Fruit fly (Drosophila melanogaster) whole organism, embryonic: ENCODE measurements around the gene CG14537.
A peak's percentile ranks its signal among the peaks of the same experiment; 100 is the strongest.

ENCODE experiments used
- Antp ChIP-seq: fragments of 200-800 bp; sonication (Bioruptor generic); optimal IDR thresholded peaks from 3 replicates; lab custom pipeline; 2016; ENCODE audit warnings: missing biosample characterization, missing genetic modification characterization
- Bteb2 ChIP-seq: fragments of 200-800 bp; sonication (Bioruptor generic); optimal IDR thresholded peaks from 2 replicates; lab custom pipeline; 2016; ENCODE audit warnings: missing biosample characterization, missing genetic modification characterization
- CG11695 ChIP-seq: fragments of 200-800 bp; sonication (Bioruptor generic); IDR thresholded peaks from 3 replicates; pipeline ENCODE4 v1.3.6; 2022; ENCODE audit warnings: missing biosample characterization, missing genetic modification characterization
- CG12155 ChIP-seq: fragments of 200-800 bp; sonication (Bioruptor generic); optimal IDR thresholded peaks from 3 replicates; lab custom pipeline; 2016; ENCODE audit warnings: missing biosample characterization, missing genetic modification characterization
- CG1233 ChIP-seq: fragments of 200-800 bp; sonication (Bioruptor generic); optimal IDR thresholded peaks from 4 replicates; lab custom pipeline; 2018; ENCODE audit warnings: missing biosample characterization, mild to moderate bottlenecking, missing genetic modification characterization
- CG14050 ChIP-seq: fragments of 200-800 bp; sonication (Bioruptor generic); IDR thresholded peaks from 3 replicates; pipeline ENCODE4 v1.3.6; 2022; ENCODE audit warnings: missing biosample characterization, missing genetic modification characterization
- CG14441 ChIP-seq: fragments of 200-800 bp; sonication (Bioruptor generic); IDR thresholded peaks from 2 replicates; pipeline ENCODE4 v1.3.6; 2022; ENCODE audit warnings: missing biosample characterization, missing genetic modification characterization
- CG1647 ChIP-seq: fragments of 200-800 bp; sonication (Bioruptor generic); optimal IDR thresholded peaks from 3 replicates; lab custom pipeline; 2016; ENCODE audit warnings: missing biosample characterization, missing genetic modification characterization
- CG16815 ChIP-seq: fragments of 200-800 bp; sonication (Bioruptor generic); optimal IDR thresholded peaks from 3 replicates; lab custom pipeline; 2017; ENCODE audit warnings: missing biosample characterization, mild to moderate bottlenecking, missing genetic modification characterization
- CG17829 ChIP-seq: fragments of 200-800 bp; optimal IDR thresholded peaks from 2 replicates; lab custom pipeline; 2019; ENCODE audit warnings: missing biosample characterization, mild to moderate bottlenecking, missing genetic modification characterization, moderate library complexity
- CG2678 ChIP-seq: fragments of 200-800 bp; sonication (Bioruptor generic); optimal IDR thresholded peaks from 3 replicates; lab custom pipeline; 2019; ENCODE audit warnings: missing biosample characterization, mild to moderate bottlenecking, missing genetic modification characterization, moderate library complexity
- CG2875 ChIP-seq: fragments of 200-800 bp; sonication (Bioruptor generic); optimal IDR thresholded peaks from 2 replicates; lab custom pipeline; 2017; ENCODE audit warnings: missing biosample characterization, mild to moderate bottlenecking, missing genetic modification characterization, missing genetic modification reagents
- CG43689 ChIP-seq: fragments of 200-800 bp; sonication (Bioruptor generic); IDR thresholded peaks from 2 replicates; pipeline ENCODE4 v1.3.6; 2022; ENCODE audit warnings: missing biosample characterization, missing genetic modification characterization
- CG4707 ChIP-seq: fragments of 200-800 bp; sonication (Bioruptor generic); optimal IDR thresholded peaks from 2 replicates; lab custom pipeline; 2018; ENCODE audit warnings: missing biosample characterization, mild to moderate bottlenecking, missing genetic modification characterization, moderate library complexity
- CG4854 ChIP-seq: fragments of 200-800 bp; sonication (Bioruptor generic); optimal IDR thresholded peaks from 2 replicates; lab custom pipeline; 2016; ENCODE audit warnings: missing biosample characterization, missing genetic modification characterization, inconsistent platforms
- CG5953 ChIP-seq: fragments of 200-800 bp; sonication (Bioruptor generic); IDR thresholded peaks from 2 replicates; pipeline ENCODE4 v1.3.6; 2022; ENCODE audit warnings: missing biosample characterization, missing genetic modification characterization
- CG6854 ChIP-seq: fragments of 200-800 bp; sonication (Bioruptor generic); optimal IDR thresholded peaks from 3 replicates; lab custom pipeline; 2017; ENCODE audit warnings: missing biosample characterization, mild to moderate bottlenecking, missing genetic modification characterization
- CG7357 ChIP-seq: fragments of 200-800 bp; sonication (Bioruptor generic); IDR thresholded peaks from 3 replicates; pipeline ENCODE4 v1.3.6; 2022; ENCODE audit warnings: missing biosample characterization, missing genetic modification characterization
- CG8290 ChIP-seq, 3 experiments: fragments of 200-800 bp; sonication (Bioruptor generic); optimal IDR thresholded peaks; 2 replicates each; lab custom pipeline; 2016 to 2019; ENCODE audit warnings: missing biosample characterization in 3 of 3, missing genetic modification characterization in 3 of 3, mild to moderate bottlenecking in 2 of 3, moderate library complexity in 1 of 3
- Dll ChIP-seq: fragments of 200-800 bp; sonication (Bioruptor generic); IDR thresholded peaks from 4 replicates; pipeline ENCODE4 v1.3.6; 2022; ENCODE audit warnings: missing biosample characterization, missing genetic modification characterization; ENCODE audit not compliant: partially characterized antibody
- Dp ChIP-seq: fragments of 200-800 bp; sonication (Bioruptor generic); optimal IDR thresholded peaks from 2 replicates; lab custom pipeline; 2018; ENCODE audit warnings: missing biosample characterization, mild to moderate bottlenecking, missing genetic modification characterization, moderate library complexity
- Ets65A ChIP-seq: fragments of 200-800 bp; sonication (Bioruptor generic); peaks from one replicate; lab custom pipeline; 2016; ENCODE audit warnings: missing biosample characterization, missing genetic modification characterization
- GATAe ChIP-seq: fragments of 200-800 bp; sonication (Bioruptor generic); conservative IDR thresholded peaks from 2 replicates; pipeline ENCODE4 v1.3.6; 2022; ENCODE audit warnings: missing biosample characterization, missing genetic modification characterization
- HLH4C ChIP-seq: fragments of 200-800 bp; sonication (Bioruptor generic); IDR thresholded peaks from 3 replicates; pipeline ENCODE4 v1.3.6; 2022; ENCODE audit warnings: missing biosample characterization, missing genetic modification characterization; ENCODE audit not compliant: partially characterized antibody
- Hand ChIP-seq: fragments of 200-800 bp; sonication (Bioruptor generic); optimal IDR thresholded peaks from 2 replicates; lab custom pipeline; 2017; ENCODE audit warnings: mild to moderate bottlenecking, missing biosample characterization, missing genetic modification reagents, missing genetic modification characterization
- Hmr ChIP-seq: fragments of 200-800 bp; sonication (Bioruptor generic); optimal IDR thresholded peaks from 3 replicates; lab custom pipeline; 2017; ENCODE audit warnings: mild to moderate bottlenecking, missing biosample characterization, missing genetic modification reagents, missing genetic modification characterization
- Hmx ChIP-seq: fragments of 200-800 bp; sonication (Bioruptor generic); optimal IDR thresholded peaks from 2 replicates; lab custom pipeline; 2016; ENCODE audit warnings: missing biosample characterization, missing genetic modification characterization
- Lhr ChIP-seq: fragments of 200-800 bp; sonication (Bioruptor generic); optimal IDR thresholded peaks from 3 replicates; lab custom pipeline; 2017; ENCODE audit warnings: mild to moderate bottlenecking, missing biosample characterization, missing genetic modification reagents, missing genetic modification characterization
- Poxn ChIP-seq: fragments of 200-800 bp; sonication (Bioruptor generic); IDR thresholded peaks from 2 replicates; pipeline ENCODE4 v1.3.6; 2022; ENCODE audit warnings: missing biosample characterization, missing genetic modification characterization
- Sox100B ChIP-seq: fragments of 200-800 bp; sonication (Bioruptor generic); optimal IDR thresholded peaks from 3 replicates; lab custom pipeline; 2018; ENCODE audit warnings: missing biosample characterization, mild to moderate bottlenecking, missing genetic modification characterization
- ci ChIP-seq: fragments of 200-800 bp; sonication (Bioruptor generic); IDR thresholded peaks from 3 replicates; pipeline ENCODE4 v1.3.6; 2022; ENCODE audit warnings: missing biosample characterization, missing genetic modification characterization
- disco-r ChIP-seq: fragments of 200-800 bp; sonication (Bioruptor generic); optimal IDR thresholded peaks from 2 replicates; lab custom pipeline; 2016; ENCODE audit warnings: missing biosample characterization, missing genetic modification characterization
- dm ChIP-seq: fragments of 200-800 bp; sonication (Bioruptor generic); optimal IDR thresholded peaks from 3 replicates; lab custom pipeline; 2016; ENCODE audit warnings: missing biosample characterization, missing genetic modification characterization
- dmrt11E ChIP-seq: fragments of 200-800 bp; sonication (Bioruptor generic); optimal IDR thresholded peaks from 3 replicates; lab custom pipeline; 2018; ENCODE audit warnings: missing biosample characterization, mild to moderate bottlenecking, missing genetic modification characterization, moderate library complexity
- ewg ChIP-seq: fragments of 200-800 bp; sonication (Bioruptor generic); optimal IDR thresholded peaks from 3 replicates; lab custom pipeline; 2017; ENCODE audit warnings: mild to moderate bottlenecking, missing biosample characterization, missing genetic modification reagents, missing genetic modification characterization
- grn ChIP-seq: fragments of 200-800 bp; sonication (Bioruptor generic); optimal IDR thresholded peaks from 3 replicates; lab custom pipeline; 2017; ENCODE audit warnings: missing biosample characterization, missing genetic modification characterization
- h ChIP-seq: fragments of >200 bp; optimal IDR thresholded peaks from 2 replicates; lab custom pipeline; 2017
- hb ChIP-seq: fragments of 200-800 bp; sonication (Bioruptor generic); IDR thresholded peaks from 3 replicates; pipeline ENCODE4 v1.3.6; 2022; ENCODE audit warnings: missing biosample characterization, missing genetic modification characterization; ENCODE audit not compliant: partially characterized antibody
- hbn ChIP-seq: fragments of 200-800 bp; sonication (Bioruptor generic); IDR thresholded peaks from 2 replicates; pipeline ENCODE4 v1.3.6; 2022; ENCODE audit warnings: missing biosample characterization, missing genetic modification characterization; ENCODE audit not compliant: partially characterized antibody
- ind ChIP-seq: fragments of 200-800 bp; sonication (Bioruptor generic); optimal IDR thresholded peaks from 3 replicates; lab custom pipeline; 2016; ENCODE audit warnings: missing biosample characterization, missing genetic modification characterization
- kay ChIP-seq: fragments of 200-800 bp; sonication (Bioruptor generic); optimal IDR thresholded peaks from 2 replicates; lab custom pipeline; 2016; ENCODE audit warnings: missing biosample characterization, missing genetic modification characterization
- nom ChIP-seq: fragments of 200-800 bp; sonication (Bioruptor generic); optimal IDR thresholded peaks from 2 replicates; lab custom pipeline; 2017; ENCODE audit warnings: missing biosample characterization, missing genetic modification characterization, mild to moderate bottlenecking, moderate library complexity, missing genetic modification reagents
- phol ChIP-seq: fragments of 200-800 bp; sonication (Bioruptor generic); optimal IDR thresholded peaks from 3 replicates; lab custom pipeline; 2018; ENCODE audit warnings: missing biosample characterization, mild to moderate bottlenecking, missing genetic modification characterization, moderate library complexity
- pnt ChIP-seq: fragments of 200-800 bp; sonication (Bioruptor generic); optimal IDR thresholded peaks from 3 replicates; lab custom pipeline; 2016; ENCODE audit warnings: missing biosample characterization, missing genetic modification characterization
- sens ChIP-seq: fragments of 200-800 bp; sonication (Bioruptor generic); peaks from one replicate; lab custom pipeline; 2016; ENCODE audit warnings: missing biosample characterization, missing genetic modification characterization
- tin ChIP-seq: fragments of 200-800 bp; sonication (Bioruptor generic); optimal IDR thresholded peaks from 3 replicates; lab custom pipeline; 2016; ENCODE audit warnings: missing biosample characterization, missing genetic modification characterization
- tna ChIP-seq: fragments of 200-800 bp; sonication (Bioruptor generic); IDR thresholded peaks from 2 replicates; pipeline ENCODE4 v1.3.6; 2022; ENCODE audit warnings: missing biosample characterization, missing genetic modification characterization; ENCODE audit not compliant: partially characterized antibody
- trem ChIP-seq: fragments of 200-800 bp; optimal IDR thresholded peaks from 3 replicates; lab custom pipeline; 2019; ENCODE audit warnings: missing biosample characterization, mild to moderate bottlenecking, missing genetic modification characterization, moderate library complexity
- tx ChIP-seq: fragments of 200-800 bp; sonication (Bioruptor generic); optimal IDR thresholded peaks from 2 replicates; lab custom pipeline; 2016; ENCODE audit warnings: missing biosample characterization, missing genetic modification characterization
- vnd ChIP-seq: fragments of 200-800 bp; sonication (Bioruptor generic); IDR thresholded peaks from 3 replicates; pipeline ENCODE4 v1.3.6; 2022; ENCODE audit warnings: missing biosample characterization, missing genetic modification characterization; ENCODE audit not compliant: partially characterized antibody
- wor ChIP-seq: fragments of 200-800 bp; sonication (Bioruptor generic); IDR thresholded peaks from 2 replicates; pipeline ENCODE4 v1.3.6; 2022; ENCODE audit warnings: missing biosample characterization, missing genetic modification characterization

Gene CG14537

DNA sequence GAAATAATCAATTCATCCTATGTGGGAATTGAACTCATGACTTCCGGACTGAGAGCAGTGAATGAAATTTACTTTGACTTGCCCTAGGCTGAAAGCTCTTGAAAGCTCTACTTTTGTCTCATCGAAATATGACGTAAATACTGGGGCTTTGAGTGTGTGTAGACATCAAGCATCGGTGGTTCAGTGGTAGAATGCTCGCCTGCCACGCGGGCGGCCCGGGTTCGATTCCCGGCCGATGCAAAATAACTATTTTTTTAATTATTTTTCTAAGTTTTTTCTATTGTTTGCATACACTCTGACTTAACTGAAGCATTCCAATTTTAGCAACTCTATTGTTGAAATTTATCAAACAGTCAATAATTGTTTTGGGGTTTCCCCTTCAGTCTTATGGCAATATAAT lies 32.4 kb downstream of the CG14537 start (continued):
- peak; percentile 76 for TF ChIP-seq HLH4C (GFP tag; lab: Robert Waterston, UW)
- TF ChIP-seq Sox100B (GFP tag; lab: Kevin White, UChicago) = no peak
- no peak for TF ChIP-seq nom
- no peak for TF ChIP-seq CG16815 (GFP tag; lab: Kevin White, UChicago)
- no peak for TF ChIP-seq Poxn
- no peak for TF ChIP-seq CG4707 (GFP tag; lab: Kevin White, UChicago)
- no peak for TF ChIP-seq wor (GFP tag; lab: Robert Waterston, UW)
- TF ChIP-seq Hmx (GFP tag; lab: Kevin White, UChicago) = no peak
- no peak for TF ChIP-seq phol (tag; lab: Kevin White, UChicago)
- TF ChIP-seq kay (GFP tag; lab: Kevin White, UChicago) = no peak
- TF ChIP-seq disco-r (GFP tag; lab: Kevin White, UChicago) = no peak
- TF ChIP-seq CG1233 = no peak
- TF ChIP-seq CG12155 (GFP tag; lab: Kevin White, UChicago) = no peak
- peak; percentile 17; the same call in 2 of the 3 replicates for TF ChIP-seq ci (GFP tag; lab: Robert Waterston, UW)
- TF ChIP-seq trem (tag; lab: Kevin White, UChicago) = no peak
- TF ChIP-seq CG14050 (GFP tag; lab: Robert Waterston, UW) = no peak
- no peak for TF ChIP-seq Bteb2 (GFP tag; lab: Kevin White, UChicago)
- TF ChIP-seq CG5953 (GFP tag; lab: Robert Waterston, UW) = no peak
- TF ChIP-seq CG8290 (GFP tag; optimal IDR thresholded peaks at IDR 0.05; lab: Kevin White, UChicago) = no peak
- no peak for TF ChIP-seq CG8290 (tag; optimal IDR thresholded peaks at IDR 0.05; lab: Kevin White, UChicago)
- TF ChIP-seq Ets65A (GFP tag; lab: Kevin White, UChicago) = no peak
- no peak for TF ChIP-seq CG2678 (tag; lab: Kevin White, UChicago)
- TF ChIP-seq CG7357 (GFP tag; lab: Robert Waterston, UW) = no peak
- peak; percentile 3 for TF ChIP-seq sens
- no peak for TF ChIP-seq CG43689
- TF ChIP-seq ewg (GFP tag; lab: Kevin White, UChicago) = no peak
- no peak for TF ChIP-seq Antp (GFP tag; lab: Kevin White, UChicago)
- peak; percentile 92 for TF ChIP-seq tna
- TF ChIP-seq Hmr (GFP tag; lab: Kevin White, UChicago) = no peak
- TF ChIP-seq Lhr (GFP tag; lab: Kevin White, UChicago) = no peak
- TF ChIP-seq CG11695 (GFP tag; lab: Robert Waterston, UW) = no peak
- TF ChIP-seq Hand (GFP tag; lab: Kevin White, UChicago) = no peak
- no peak for TF ChIP-seq GATAe (GFP tag; lab: Robert Waterston, UW)
- no peak; the same call in 1 of the 2 replicates for TF ChIP-seq hbn (GFP tag; lab: Robert Waterston, UW)
- TF ChIP-seq ind (GFP tag; lab: Kevin White, UChicago) = no peak
- no peak for TF ChIP-seq h (lab: Kevin White, UChicago)
- peak; percentile 87 for TF ChIP-seq hb
- no peak for TF ChIP-seq Dp (GFP tag; lab: Kevin White, UChicago)
- TF ChIP-seq CG17829 = no peak
- TF ChIP-seq tx = no peak
- no peak for TF ChIP-seq CG1647
- TF ChIP-seq Dll = peak; percentile 61; the same call in 3 of the 4 replicates
- TF ChIP-seq CG4854 (GFP tag; lab: Kevin White, UChicago) = no peak
- TF ChIP-seq dm = no peak
- no peak for TF ChIP-seq grn (GFP tag; lab: Kevin White, UChicago)
- TF ChIP-seq CG14441 = no peak
- no peak for TF ChIP-seq CG2875 (GFP tag; lab: Kevin White, UChicago)
- TF ChIP-seq dmrt11E (tag; lab: Kevin White, UChicago) = no peak
- peak; percentile 84 for TF ChIP-seq vnd
- TF ChIP-seq CG6854 = no peak
- TF ChIP-seq pnt = no peak
- no peak for TF ChIP-seq tin (GFP tag; lab: Kevin White, UChicago)
